Worm (Caenorhabditis elegans) whole organism, L1 larva: ENCODE results near the gene Y64G10A.7.

Source experiments
- C34B4.2 ChIP-seq: sonication (generic microtip); optimal IDR thresholded peaks from 2 replicates; lab custom pipeline; 2017; ENCODE audit warnings: mild to moderate bottlenecking, missing genetic modification characterization, missing compliant biosample characterization
- ama-1 ChIP-seq: fragments of 150-350 bp; optimal IDR thresholded peaks from 2 replicates; lab custom pipeline; 2014
- ceh-90 ChIP-seq: sonication (generic microtip); optimal IDR thresholded peaks from 2 replicates; lab custom pipeline; 2016; ENCODE audit warnings: missing genetic modification characterization, missing compliant biosample characterization
- ces-1 ChIP-seq: fragments of 150-350 bp; optimal IDR thresholded peaks from 2 replicates; lab custom pipeline; 2014; ENCODE audit warnings: missing biosample characterization, missing genetic modification reagents, missing genetic modification characterization
- dsc-1 ChIP-seq: sonication (generic microtip); optimal IDR thresholded peaks from 2 replicates; lab custom pipeline; 2016; ENCODE audit warnings: mild to moderate bottlenecking, missing genetic modification characterization, missing compliant biosample characterization
- egl-13 ChIP-seq: sonication (generic microtip); optimal IDR thresholded peaks from 2 replicates; lab custom pipeline; 2016; ENCODE audit warnings: missing genotype, missing genetic modification reagents, missing genetic modification characterization, missing compliant biosample characterization
- ets-5 ChIP-seq: fragments of 200-800 bp; sonication (Bioruptor generic); IDR thresholded peaks from 2 replicates; pipeline ENCODE4 v1.3.6; 2022; ENCODE audit warnings: missing genetic modification characterization, missing compliant biosample characterization
- fkh-10 ChIP-seq: sonication (generic microtip); optimal IDR thresholded peaks from 2 replicates; lab custom pipeline; 2017; ENCODE audit warnings: missing biosample characterization, missing genetic modification reagents, missing genetic modification characterization
- fkh-4 ChIP-seq: sonication (generic microtip); optimal IDR thresholded peaks from 2 replicates; lab custom pipeline; 2016; ENCODE audit warnings: missing compliant biosample characterization, missing genetic modification characterization, borderline replicate concordance
- fkh-8 ChIP-seq: sonication (generic microtip); optimal IDR thresholded peaks from 2 replicates; lab custom pipeline; 2016; ENCODE audit warnings: mild to moderate bottlenecking, missing genetic modification characterization, missing compliant biosample characterization
- grh-1 ChIP-seq: fragments of 200-800 bp; sonication (Bioruptor generic); IDR thresholded peaks from 2 replicates; pipeline ENCODE4 v1.3.6; 2022; ENCODE audit warnings: missing genetic modification reagents, missing genetic modification characterization, missing compliant biosample characterization
- hpl-2 ChIP-seq: fragments of 150-350 bp; optimal IDR thresholded peaks from 2 replicates; lab custom pipeline; 2014; ENCODE audit warnings: missing biosample characterization, missing genetic modification reagents, missing genetic modification characterization
- irx-1 ChIP-seq: sonication (generic microtip); optimal IDR thresholded peaks from 2 replicates; lab custom pipeline; 2016; ENCODE audit warnings: missing genetic modification characterization, missing compliant biosample characterization
- isw-1 ChIP-seq: fragments of 200-800 bp; sonication (Bioruptor generic); IDR thresholded peaks from 2 replicates; pipeline ENCODE4 v1.3.6; 2022; ENCODE audit warnings: missing genetic modification characterization, missing compliant biosample characterization
- lin-35 ChIP-seq, 2 experiments: fragments of 150-350 bp; optimal IDR thresholded peaks; 2 replicates each; lab custom pipeline; 2014; ENCODE audit warnings: missing biosample characterization in 2 of 2, missing genetic modification characterization in 2 of 2, missing genetic modification reagents in 2 of 2
- lsy-2 ChIP-seq, 2 experiments: fragments of 150-350 bp; optimal IDR thresholded peaks; 2 replicates each; lab custom pipeline; 2014; ENCODE audit warnings: missing biosample characterization in 2 of 2, missing genetic modification characterization in 2 of 2
- mab-9 ChIP-seq: fragments of 200-800 bp; sonication (Bioruptor generic); IDR thresholded peaks from 2 replicates; pipeline ENCODE4 v1.3.6; 2022; ENCODE audit warnings: missing genetic modification reagents, missing genetic modification characterization, missing compliant biosample characterization
- mdl-1 ChIP-seq, 2 experiments: fragments of 150-350 bp; optimal IDR thresholded peaks; 2 replicates each; lab custom pipeline; 2014 to 2017; ENCODE audit warnings: missing biosample characterization in 2 of 2, missing genetic modification characterization in 2 of 2, inconsistent platforms in 1 of 2
- mep-1 ChIP-seq: fragments of 150-350 bp; optimal IDR thresholded peaks from 2 replicates; lab custom pipeline; 2014; ENCODE audit warnings: missing biosample characterization, missing genetic modification characterization
- nhr-19 ChIP-seq: fragments of 200-800 bp; sonication (Bioruptor generic); conservative IDR thresholded peaks from 2 replicates; pipeline ENCODE4 v1.3.6; 2022; ENCODE audit warnings: missing genetic modification characterization, missing compliant biosample characterization
- nhr-237 ChIP-seq: fragments of 150-350 bp; optimal IDR thresholded peaks from 2 replicates; lab custom pipeline; 2014; ENCODE audit warnings: missing biosample characterization, missing genetic modification characterization
- nhr-28 ChIP-seq: fragments of 150-350 bp; optimal IDR thresholded peaks from 2 replicates; lab custom pipeline; 2014; ENCODE audit warnings: missing biosample characterization, missing genetic modification characterization
- nhr-84 ChIP-seq: sonication (generic microtip); optimal IDR thresholded peaks from 2 replicates; lab custom pipeline; 2017; ENCODE audit warnings: missing biosample characterization, missing genetic modification characterization
- nhr-90 ChIP-seq: sonication (generic microtip); optimal IDR thresholded peaks from 2 replicates; lab custom pipeline; 2016; ENCODE audit warnings: mild to moderate bottlenecking, missing genetic modification characterization, missing compliant biosample characterization; ENCODE audit not compliant: poor library complexity
- pax-3 ChIP-seq: fragments of 200-800 bp; sonication (Bioruptor generic); optimal IDR thresholded peaks from 2 replicates; lab custom pipeline; 2018; ENCODE audit warnings: mild to moderate bottlenecking, missing genetic modification characterization, moderate library complexity, missing compliant biosample characterization
- snu-23 ChIP-seq: sonication (generic microtip); optimal IDR thresholded peaks from 2 replicates; lab custom pipeline; 2016; ENCODE audit warnings: missing genetic modification characterization, missing compliant biosample characterization
- sup-37 ChIP-seq: fragments of 200-800 bp; sonication (Bioruptor generic); optimal IDR thresholded peaks from 2 replicates; lab custom pipeline; 2018; ENCODE audit warnings: mild to moderate bottlenecking, missing genetic modification characterization, missing compliant biosample characterization
- swsn-7 ChIP-seq: sonication (generic microtip); optimal IDR thresholded peaks from 2 replicates; lab custom pipeline; 2016; ENCODE audit warnings: missing genetic modification characterization, missing compliant biosample characterization
- tbx-2 ChIP-seq: sonication (generic microtip); optimal IDR thresholded peaks from 2 replicates; lab custom pipeline; 2016; ENCODE audit warnings: missing genetic modification characterization, missing compliant biosample characterization
- unc-30 ChIP-seq: sonication (generic microtip); optimal IDR thresholded peaks from 2 replicates; lab custom pipeline; 2017; ENCODE audit warnings: missing biosample characterization, missing genetic modification characterization
- unc-86 ChIP-seq: sonication (generic microtip); optimal IDR thresholded peaks from 2 replicates; lab custom pipeline; 2016; ENCODE audit warnings: missing genetic modification characterization, missing compliant biosample characterization
- xbp-1 ChIP-seq: sonication (generic microtip); optimal IDR thresholded peaks from 2 replicates; lab custom pipeline; 2016; ENCODE audit warnings: missing genetic modification characterization, missing compliant biosample characterization
- zag-1 ChIP-seq: fragments of 150-350 bp; optimal IDR thresholded peaks from 2 replicates; lab custom pipeline; 2014; ENCODE audit warnings: missing biosample characterization, missing genetic modification characterization
- ztf-4 ChIP-seq: fragments of 150-350 bp; optimal IDR thresholded peaks from 2 replicates; lab custom pipeline; 2014; ENCODE audit warnings: missing biosample characterization, missing genetic modification characterization

The Y64G10A.7 gene

ce11 chrIV:14356120-14356519, 64.4 kb downstream of the Y64G10A.7 start (continued):
- TF ChIP-seq dsc-1 (tag; lab: Kevin White, UChicago) (peak; percentile 88), hpl-2 (GFP tag; lab: Kevin White, UChicago) (no peak), mep-1 (tag; lab: Kevin White, UChicago) (peak; percentile 6), nhr-28 (tag; lab: Kevin White, UChicago) (no peak), irx-1 (tag; lab: Kevin White, UChicago) (peak; percentile 11), isw-1 (GFP tag; lab: Robert Waterston, UW) (peak; percentile 29), xbp-1 (tag; lab: Kevin White, UChicago) (peak; percentile 23), ceh-90 (tag; lab: Kevin White, UChicago) (no peak), nhr-19 (GFP tag; lab: Robert Waterston, UW) (no peak), lsy-2 (tag; optimal IDR thresholded peaks at IDR 0.05; lab: Kevin White, UChicago) (peak; percentile 31 to 68), unc-86 (tag; lab: Kevin White, UChicago) (peak; percentile 61), nhr-84 (tag; lab: Kevin White, UChicago) (no peak), fkh-4 (tag; lab: Kevin White, UChicago) (peak; percentile 62), C34B4.2 (tag; lab: Kevin White, UChicago) (no peak), grh-1 (GFP tag; lab: Robert Waterston, UW) (no peak), mab-9 (no peak), fkh-10 (peak; percentile 34), swsn-7 (peak; percentile 47), nhr-90 (tag; lab: Kevin White, UChicago) (no peak), snu-23 (GFP tag; lab: Kevin White, UChicago) (no peak), egl-13 (peak; percentile 26), mdl-1 (tag; optimal IDR thresholded peaks at IDR 0.05; lab: Kevin White, UChicago) (peak in 1 of 2 experiments; percentile 3)

- TF ChIP-seq nhr-237, result no peak
Observed at ce11 chrIV:14361189-14361588, 69.5 kb downstream of the Y64G10A.7 start, which contains the start of gene ssu-2. Gene ssu-2, plus strand, starts transcription at chrIV:14361247.

- TF ChIP-seq unc-30 (tag; lab: Kevin White, UChicago), result no peak
- TF ChIP-seq pax-3 (tag; lab: Kevin White, UChicago), result no peak
- TF ChIP-seq zag-1 (tag; lab: Kevin White, UChicago), result no peak
- TF ChIP-seq ets-5 (GFP tag; lab: Robert Waterston, UW), result no peak
- no peak for TF ChIP-seq sup-37 (GFP tag; lab: Kevin White, UChicago)
- no peak for TF ChIP-seq mab-9
- no peak for TF ChIP-seq ama-1 (lab: Kevin White, UChicago)
- TF ChIP-seq irx-1 (tag; lab: Kevin White, UChicago), result no peak
- no peak for TF ChIP-seq fkh-4 (tag; lab: Kevin White, UChicago)
- no peak for TF ChIP-seq ces-1 (GFP tag; lab: Kevin White, UChicago)
- TF ChIP-seq ztf-4 (tag; lab: Kevin White, UChicago), result no peak
- no peak for TF ChIP-seq mdl-1 (tag; optimal IDR thresholded peaks at IDR 0.05; lab: Kevin White, UChicago)
- TF ChIP-seq fkh-8 (tag; lab: Kevin White, UChicago), result no peak
- no peak for TF ChIP-seq lin-35 (GFP tag; optimal IDR thresholded peaks at IDR 0.05; lab: Kevin White, UChicago)
- TF ChIP-seq tbx-2 (tag; lab: Kevin White, UChicago), result no peak
- no peak for TF ChIP-seq dsc-1 (tag; lab: Kevin White, UChicago)
Observed at ce11 chrIV:14365837-14366378, 74.2 kb downstream of the Y64G10A.7 start.
